Fruit fly (Drosophila melanogaster) whole organism, embryonic: ENCODE results near the gene CG31926.

Source experiments
- CG32767 ChIP-seq: fragments of 200-800 bp; sonication (Bioruptor generic); IDR thresholded peaks from 2 replicates; pipeline ENCODE4 v1.3.6; 2022; ENCODE audit warnings: missing biosample characterization, missing genetic modification characterization
- CG6765 ChIP-seq: fragments of 200-800 bp; sonication (Bioruptor generic); optimal IDR thresholded peaks from 3 replicates; lab custom pipeline; 2017; ENCODE audit warnings: missing biosample characterization, mild to moderate bottlenecking, missing genetic modification characterization
- fd3F ChIP-seq: fragments of 200-800 bp; sonication (Bioruptor generic); optimal IDR thresholded peaks from 2 replicates; lab custom pipeline; 2018; ENCODE audit warnings: missing biosample characterization, mild to moderate bottlenecking, missing genetic modification characterization, moderate library complexity
- kni ChIP-seq: fragments of 200-800 bp; sonication (Bioruptor generic); optimal IDR thresholded peaks from 3 replicates; lab custom pipeline; 2017; ENCODE audit warnings: mild to moderate bottlenecking, missing biosample characterization, missing genetic modification reagents, missing genetic modification characterization
- pan ChIP-seq, 4 experiments: fragments of >200 bp in 3 of 4; fragments of 200-800 bp in 1 of 4; sonication (Bioruptor generic) in 1 of 4; optimal IDR thresholded peaks in 3 of 4; IDR thresholded peaks in 1 of 4; 2 replicates each; pipeline versions ENCODE4 v1.3.6 to Lab custom; 2017 to 2022; ENCODE audit warnings: missing biosample characterization in 2 of 4, missing genetic modification characterization in 2 of 4, mixed read lengths in 1 of 4
- sd ChIP-seq: fragments of 200-800 bp; sonication (Bioruptor generic); optimal IDR thresholded peaks from 3 replicates; lab custom pipeline; 2018; ENCODE audit warnings: missing biosample characterization, mild to moderate bottlenecking, missing genetic modification characterization, moderate library complexity
- slp2 ChIP-seq: fragments of 200-800 bp; sonication (Bioruptor generic); optimal IDR thresholded peaks from 2 replicates; lab custom pipeline; 2016; ENCODE audit warnings: missing biosample characterization, missing genetic modification characterization

dm6 chr2L:1470009-1470408 is 25.3 kb upstream of the CG31926 start:
- no peak for TF ChIP-seq pan (optimal IDR thresholded peaks at IDR 0.05; lab: Kevin White, UChicago)
- no peak for TF ChIP-seq pan (GFP tag; optimal IDR thresholded peaks at IDR 0.05 in 1 of 2, IDR thresholded peaks at IDR 0.05 in 1 of 2)
- TF ChIP-seq CG32767 (GFP tag; lab: Robert Waterston, UW), result no peak
- TF ChIP-seq CG6765 (GFP tag; lab: Kevin White, UChicago), result no peak
- no peak for TF ChIP-seq sd (tag; lab: Kevin White, UChicago)
- TF ChIP-seq slp2 (GFP tag; lab: Kevin White, UChicago), result no peak
- no peak for TF ChIP-seq kni (GFP tag; lab: Kevin White, UChicago)
- no peak for TF ChIP-seq fd3F (GFP tag; lab: Kevin White, UChicago)
